Worm (Caenorhabditis elegans) whole organism, L2 larva: ENCODE data around the gene rnp-9.

Source experiments
- C34F6.9 ChIP-seq: fragments of 150-350 bp; optimal IDR thresholded peaks from 2 replicates; lab custom pipeline; 2014; ENCODE audit warnings: missing biosample characterization, missing genetic modification characterization
- F13H6.1 ChIP-seq: sonication (generic microtip); optimal IDR thresholded peaks from 2 replicates; lab custom pipeline; 2016; ENCODE audit warnings: missing genetic modification characterization, missing compliant biosample characterization
- R02D3.7 ChIP-seq: fragments of 150-350 bp; optimal IDR thresholded peaks from 2 replicates; lab custom pipeline; 2014; ENCODE audit warnings: missing biosample characterization, missing genetic modification characterization
- Y55F3AM.14 ChIP-seq: fragments of 200-800 bp; sonication (Bioruptor generic); optimal IDR thresholded peaks from 2 replicates; lab custom pipeline; 2018; ENCODE audit warnings: mild to moderate bottlenecking, missing genetic modification characterization, missing compliant biosample characterization
- alr-1 ChIP-seq: fragments of 150-350 bp; optimal IDR thresholded peaks from 2 replicates; lab custom pipeline; 2014; ENCODE audit warnings: missing biosample characterization, missing genetic modification characterization
- aly-2 ChIP-seq: fragments of 150-350 bp; optimal IDR thresholded peaks from 2 replicates; lab custom pipeline; 2014; ENCODE audit warnings: missing biosample characterization, missing genetic modification characterization
- ama-1 ChIP-seq: fragments of 150-350 bp; optimal IDR thresholded peaks from 2 replicates; lab custom pipeline; 2018; ENCODE audit warnings: inconsistent platforms
- blmp-1 ChIP-seq: sonication (generic microtip); optimal IDR thresholded peaks from 2 replicates; lab custom pipeline; 2017; ENCODE audit warnings: missing genetic modification characterization, mild to moderate bottlenecking, missing compliant biosample characterization, antibody characterized with exemption, moderate library complexity; ENCODE audit not compliant: insufficient read depth
- ceh-16 ChIP-seq: fragments of 150-350 bp; optimal IDR thresholded peaks from 2 replicates; lab custom pipeline; 2014; ENCODE audit warnings: missing biosample characterization, missing genetic modification characterization
- crh-2 ChIP-seq: sonication (generic microtip); optimal IDR thresholded peaks from 2 replicates; lab custom pipeline; 2017; ENCODE audit warnings: missing biosample characterization, missing genetic modification characterization
- dmd-4 ChIP-seq: sonication (generic microtip); optimal IDR thresholded peaks from 2 replicates; lab custom pipeline; 2017; ENCODE audit warnings: missing biosample characterization, missing genetic modification characterization
- egl-27 ChIP-seq: sonication (generic microtip); optimal IDR thresholded peaks from 3 replicates; lab custom pipeline; 2017; ENCODE audit warnings: missing biosample characterization, missing genetic modification reagents, missing genetic modification characterization
- elt-1 ChIP-seq: fragments of 150-350 bp; optimal IDR thresholded peaks from 2 replicates; lab custom pipeline; 2014; ENCODE audit warnings: missing biosample characterization, missing genetic modification characterization
- elt-3 ChIP-seq: sonication (generic microtip); optimal IDR thresholded peaks from 2 replicates; lab custom pipeline; 2017; ENCODE audit warnings: missing biosample characterization, missing genetic modification characterization
- fos-1 ChIP-seq: fragments of 150-350 bp; optimal IDR thresholded peaks from 2 replicates; lab custom pipeline; 2014; ENCODE audit warnings: missing biosample characterization, missing genetic modification characterization
- gmeb-1 ChIP-seq: fragments of 150-350 bp; optimal IDR thresholded peaks from 2 replicates; lab custom pipeline; 2014; ENCODE audit warnings: missing biosample characterization, missing genetic modification characterization
- lin-13 ChIP-seq: fragments of 150-350 bp; optimal IDR thresholded peaks from 2 replicates; lab custom pipeline; 2014; ENCODE audit warnings: missing biosample characterization, missing genetic modification reagents, missing genetic modification characterization
- lin-39 ChIP-seq: fragments of 150-350 bp; optimal IDR thresholded peaks from 2 replicates; lab custom pipeline; 2014; ENCODE audit warnings: missing biosample characterization, missing genetic modification reagents, missing genetic modification characterization
- lsy-2 ChIP-seq, 2 experiments: fragments of 150-350 bp in 1 of 2; sonication (generic microtip) in 1 of 2; optimal IDR thresholded peaks; 2 replicates each; lab custom pipeline; 2014 to 2017; ENCODE audit warnings: missing biosample characterization in 2 of 2, missing genetic modification characterization in 2 of 2
- mab-5 ChIP-seq: fragments of 150-350 bp; optimal IDR thresholded peaks from 2 replicates; lab custom pipeline; 2014; ENCODE audit warnings: missing biosample characterization, missing genetic modification characterization
- mbf-1 ChIP-seq: sonication (generic microtip); optimal IDR thresholded peaks from 2 replicates; lab custom pipeline; 2017; ENCODE audit warnings: missing biosample characterization, missing genetic modification characterization
- mdl-1 ChIP-seq, 2 experiments: fragments of 150-350 bp in 1 of 2; sonication (generic microtip) in 1 of 2; optimal IDR thresholded peaks; 2 replicates each; lab custom pipeline; 2017; ENCODE audit warnings: missing biosample characterization in 2 of 2, missing genetic modification characterization in 2 of 2
- nhr-10 ChIP-seq: sonication (generic microtip); optimal IDR thresholded peaks from 2 replicates; lab custom pipeline; 2017; ENCODE audit warnings: missing biosample characterization, missing genetic modification characterization
- nhr-129 ChIP-seq: fragments of 150-350 bp; optimal IDR thresholded peaks from 2 replicates; lab custom pipeline; 2014; ENCODE audit warnings: missing biosample characterization, missing genetic modification characterization
- nhr-21 ChIP-seq: fragments of 150-350 bp; optimal IDR thresholded peaks from 2 replicates; lab custom pipeline; 2014; ENCODE audit warnings: missing biosample characterization, missing genetic modification characterization
- nhr-25 ChIP-seq: fragments of 150-350 bp; sonication (generic microtip); optimal IDR thresholded peaks from 3 replicates; lab custom pipeline; 2014; ENCODE audit warnings: missing biosample characterization, missing genetic modification characterization
- peb-1 ChIP-seq: fragments of 150-350 bp; optimal IDR thresholded peaks from 2 replicates; lab custom pipeline; 2014; ENCODE audit warnings: missing biosample characterization, missing genetic modification characterization
- sem-4 ChIP-seq: fragments of 150-350 bp; optimal IDR thresholded peaks from 2 replicates; lab custom pipeline; 2014; ENCODE audit warnings: missing biosample characterization, missing genetic modification reagents, missing genetic modification characterization
- sma-3 ChIP-seq: sonication (generic microtip); optimal IDR thresholded peaks from 2 replicates; lab custom pipeline; 2016; ENCODE audit warnings: missing genetic modification reagents, missing genetic modification characterization, missing compliant biosample characterization
- sma-9 ChIP-seq, 2 experiments: fragments of 150-350 bp in 1 of 2; sonication (generic microtip) in 1 of 2; optimal IDR thresholded peaks; 2 replicates each; lab custom pipeline; 2014 to 2016; ENCODE audit warnings: missing genetic modification characterization in 2 of 2, mild to moderate bottlenecking in 1 of 2, missing biosample characterization in 1 of 2, missing compliant biosample characterization in 1 of 2, missing genetic modification reagents in 1 of 2, moderate library complexity in 1 of 2
- snpc-4 ChIP-seq: fragments of 150-350 bp; optimal IDR thresholded peaks from 2 replicates; lab custom pipeline; 2014; ENCODE audit warnings: missing biosample characterization, missing genetic modification characterization
- unc-39 ChIP-seq: fragments of 150-350 bp; optimal IDR thresholded peaks from 2 replicates; lab custom pipeline; 2014; ENCODE audit warnings: missing biosample characterization, missing genetic modification characterization
- unc-62 ChIP-seq: fragments of 150-350 bp; optimal IDR thresholded peaks from 2 replicates; lab custom pipeline; 2014; ENCODE audit warnings: missing biosample characterization, missing genetic modification reagents, missing genetic modification characterization
- zag-1 ChIP-seq: fragments of 150-350 bp; optimal IDR thresholded peaks from 2 replicates; lab custom pipeline; 2014; ENCODE audit warnings: missing biosample characterization, missing genetic modification characterization
- ztf-11 ChIP-seq: sonication (generic microtip); optimal IDR thresholded peaks from 2 replicates; lab custom pipeline; 2017; ENCODE audit warnings: missing biosample characterization, missing genetic modification characterization
- ztf-4 ChIP-seq: fragments of 150-350 bp; optimal IDR thresholded peaks from 2 replicates; lab custom pipeline; 2014; ENCODE audit warnings: missing biosample characterization, missing genetic modification characterization

rnp-9 gene

DNA sequence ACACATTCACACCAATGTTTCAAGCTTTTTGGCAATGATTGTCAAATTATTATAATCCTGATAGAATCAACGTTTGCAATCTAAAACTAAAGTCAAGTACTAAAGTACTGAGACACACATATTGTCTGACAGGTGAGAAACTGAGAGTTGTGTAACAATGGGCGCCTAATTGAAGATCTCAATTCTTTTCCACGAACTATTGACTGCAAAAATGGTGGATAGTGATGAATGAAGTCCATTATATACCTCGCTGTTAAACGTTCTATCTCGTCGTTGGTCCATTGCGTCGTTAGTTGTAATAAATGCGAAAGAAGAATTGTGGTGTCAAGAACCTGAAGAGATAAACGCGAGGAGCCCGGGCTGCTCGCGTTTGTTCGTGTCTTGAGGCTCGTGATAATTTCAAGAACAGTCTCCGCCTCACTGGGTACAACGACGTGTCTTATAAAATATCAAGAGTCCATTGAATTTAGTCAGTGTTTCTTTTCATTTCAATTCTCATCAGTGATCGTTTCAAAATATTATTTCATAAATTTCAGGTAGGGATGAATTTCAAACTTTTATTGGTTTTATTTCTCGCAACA is 6.9 kb upstream of the rnp-9 start, which contains the start of gene F09B9.4:
Gene F09B9.4, plus strand, starts transcription at position 531 of the 581 bp plus-strand sequence.
- TF ChIP-seq aly-2 (no peak), elt-3 (tag; lab: Kevin White, UChicago) (no peak), nhr-21 (no peak), sma-3 (GFP tag; lab: Kevin White, UChicago) (no peak), nhr-129 (tag; lab: Kevin White, UChicago) (peak; percentile 10), alr-1 (tag; lab: Kevin White, UChicago) (no peak), elt-1 (tag; lab: Kevin White, UChicago) (no peak), nhr-10 (no peak), mdl-1 (tag; optimal IDR thresholded peaks at IDR 0.05; lab: Kevin White, UChicago) (no peak), ceh-16 (no peak), zag-1 (tag; lab: Kevin White, UChicago) (no peak), F13H6.1 (tag; lab: Kevin White, UChicago) (peak; percentile 8), lsy-2 (tag; optimal IDR thresholded peaks at IDR 0.05; lab: Kevin White, UChicago) (no peak), C34F6.9 (tag; lab: Kevin White, UChicago) (peak; percentile 23), unc-39 (tag; lab: Kevin White, UChicago) (no peak), lin-39 (tag; lab: Kevin White, UChicago) (no peak), blmp-1 (tag; lab: Kevin White, UChicago) (no peak), dmd-4 (tag; lab: Kevin White, UChicago) (no peak)
- TF ChIP-seq, all 48 proteins: peak for 3

ce11 chrX:10162476-10162875 is 4.6 kb upstream of the rnp-9 start:
- no peak for TF ChIP-seq mbf-1
- TF ChIP-seq nhr-25 (tag; lab: Kevin White, UChicago), result no peak
- TF ChIP-seq ztf-11 (tag; lab: Kevin White, UChicago), result no peak
- no peak for TF ChIP-seq nhr-129 (tag; lab: Kevin White, UChicago)
- TF ChIP-seq sem-4 (tag; lab: Kevin White, UChicago), result no peak
- TF ChIP-seq dmd-4 (tag; lab: Kevin White, UChicago), result no peak
- TF ChIP-seq Y55F3AM.14, result no peak
- no peak for TF ChIP-seq nhr-21
- TF ChIP-seq sma-3 (GFP tag; lab: Kevin White, UChicago), result no peak
- TF ChIP-seq lin-13 (GFP tag; lab: Kevin White, UChicago), result no peak
- TF ChIP-seq nhr-10, result no peak
- TF ChIP-seq gmeb-1, result no peak
- TF ChIP-seq alr-1 (tag; lab: Kevin White, UChicago), result no peak
- TF ChIP-seq peb-1 (tag; lab: Kevin White, UChicago), result no peak
- no peak for TF ChIP-seq crh-2 (tag; lab: Kevin White, UChicago)
- TF ChIP-seq lin-39 (tag; lab: Kevin White, UChicago), result no peak
- TF ChIP-seq snpc-4 (tag; lab: Kevin White, UChicago), result no peak
- TF ChIP-seq ztf-4 (tag; lab: Kevin White, UChicago), result no peak

- TF ChIP-seq peb-1 (tag; lab: Kevin White, UChicago), result no peak
- TF ChIP-seq mdl-1 (tag; optimal IDR thresholded peaks at IDR 0.05; lab: Kevin White, UChicago), result no peak
- TF ChIP-seq alr-1 (tag; lab: Kevin White, UChicago), result no peak
- TF ChIP-seq aly-2, result no peak
- TF ChIP-seq Y55F3AM.14, result no peak
- TF ChIP-seq sma-3 (GFP tag; lab: Kevin White, UChicago), result no peak
- TF ChIP-seq ztf-11 (tag; lab: Kevin White, UChicago), result no peak
- no peak for TF ChIP-seq mab-5
- TF ChIP-seq nhr-21, result no peak
- TF ChIP-seq crh-2 (tag; lab: Kevin White, UChicago), result no peak
- TF ChIP-seq ama-1, result no peak
- TF ChIP-seq, all 48 proteins: peak for 0
These were observed 3.9 kb upstream of the rnp-9 start for ce11 chrX:10163212-10163611.

ce11 chrX:10168534-10168933 is 1.4 kb downstream of the rnp-9 start:
- TF ChIP-seq sem-4 (tag; lab: Kevin White, UChicago) (no peak), nhr-21 (peak; percentile 17), egl-27 (no peak), R02D3.7 (tag; lab: Kevin White, UChicago) (no peak), fos-1 (tag; lab: Kevin White, UChicago) (no peak), blmp-1 (tag; lab: Kevin White, UChicago) (peak; percentile 86), lin-13 (GFP tag; lab: Kevin White, UChicago) (no peak), crh-2 (tag; lab: Kevin White, UChicago) (peak; percentile 1), elt-3 (tag; lab: Kevin White, UChicago) (no peak), ztf-11 (tag; lab: Kevin White, UChicago) (no peak), unc-62 (GFP tag; lab: Kevin White, UChicago) (no peak), gmeb-1 (no peak), sma-9 (GFP tag; optimal IDR thresholded peaks at IDR 0.05; lab: Kevin White, UChicago) (peak; percentile 31), sma-9 (tag; optimal IDR thresholded peaks at IDR 0.05; lab: Kevin White, UChicago) (no peak), nhr-10 (no peak), mdl-1 (tag; optimal IDR thresholded peaks at IDR 0.05; lab: Kevin White, UChicago) (no peak), sma-3 (GFP tag; lab: Kevin White, UChicago) (no peak), mbf-1 (no peak)
